Fruit fly (Drosophila melanogaster) whole organism, embryonic: Measurements from ENCODE around the gene CG42854.
A peak's percentile ranks its signal among the peaks of the same experiment; 100 is the strongest.

Source experiments
- ATbp ChIP-seq: fragments of 200-800 bp; sonication (Bioruptor generic); optimal IDR thresholded peaks from 2 replicates; lab custom pipeline; 2017; ENCODE audit warnings: missing biosample characterization, mild to moderate bottlenecking, missing genetic modification characterization, missing genetic modification reagents
- Blimp-1 ChIP-seq: fragments of 200-800 bp; sonication (Bioruptor generic); optimal IDR thresholded peaks from 3 replicates; lab custom pipeline; 2018; ENCODE audit warnings: missing biosample characterization, missing genetic modification characterization, mild to moderate bottlenecking, moderate library complexity, missing genetic modification reagents
- CG1024 ChIP-seq: fragments of 200-800 bp; sonication (Bioruptor generic); IDR thresholded peaks from 2 replicates; pipeline ENCODE4 v1.3.6; 2022; ENCODE audit warnings: missing biosample characterization, missing genetic modification characterization
- CG10431 ChIP-seq: fragments of 200-800 bp; sonication (Bioruptor generic); optimal IDR thresholded peaks from 3 replicates; lab custom pipeline; 2018; ENCODE audit warnings: missing biosample characterization, mild to moderate bottlenecking, missing genetic modification characterization
- CG10462 ChIP-seq: fragments of 200-800 bp; sonication (Bioruptor generic); optimal IDR thresholded peaks from 2 replicates; lab custom pipeline; 2016; ENCODE audit warnings: missing biosample characterization, missing genetic modification characterization
- CG12155 ChIP-seq: fragments of 200-800 bp; sonication (Bioruptor generic); optimal IDR thresholded peaks from 3 replicates; lab custom pipeline; 2016; ENCODE audit warnings: missing biosample characterization, missing genetic modification characterization
- CG14014 ChIP-seq: fragments of 200-800 bp; sonication (Bioruptor generic); IDR thresholded peaks from 2 replicates; pipeline ENCODE4 v1.3.6; 2022; ENCODE audit warnings: missing biosample characterization, missing genetic modification characterization
- CG15514 ChIP-seq: fragments of 200-800 bp; sonication (Bioruptor generic); optimal IDR thresholded peaks from 3 replicates; lab custom pipeline; 2017; ENCODE audit warnings: missing biosample characterization, missing genetic modification characterization, mild to moderate bottlenecking, moderate library complexity, missing genetic modification reagents
- CG1602 ChIP-seq: fragments of 200-800 bp; sonication (Bioruptor generic); optimal IDR thresholded peaks from 3 replicates; lab custom pipeline; 2016; ENCODE audit warnings: missing biosample characterization, missing genetic modification characterization
- CG17829 ChIP-seq: fragments of 200-800 bp; optimal IDR thresholded peaks from 2 replicates; lab custom pipeline; 2019; ENCODE audit warnings: missing biosample characterization, mild to moderate bottlenecking, missing genetic modification characterization, moderate library complexity
- CG18011 ChIP-seq: fragments of 200-800 bp; sonication (Bioruptor generic); optimal IDR thresholded peaks from 2 replicates; lab custom pipeline; 2017; ENCODE audit warnings: missing biosample characterization, missing genetic modification characterization, mild to moderate bottlenecking, moderate library complexity, missing genotype
- CG2202 ChIP-seq: fragments of 200-800 bp; sonication (Bioruptor generic); optimal IDR thresholded peaks from 2 replicates; lab custom pipeline; 2018; ENCODE audit warnings: missing biosample characterization, mild to moderate bottlenecking, missing genetic modification characterization
- CG33557 ChIP-seq: fragments of 200-800 bp; sonication (Bioruptor generic); optimal IDR thresholded peaks from 2 replicates; lab custom pipeline; 2019; ENCODE audit warnings: missing biosample characterization, mild to moderate bottlenecking, missing genetic modification characterization, moderate library complexity
- CG34376 ChIP-seq: fragments of 200-800 bp; sonication (Bioruptor generic); optimal IDR thresholded peaks from 2 replicates; lab custom pipeline; 2018; ENCODE audit warnings: missing biosample characterization, mild to moderate bottlenecking, missing genetic modification characterization
- CG3847 ChIP-seq: fragments of 200-800 bp; sonication (Bioruptor generic); IDR thresholded peaks from 2 replicates; pipeline ENCODE4 v1.3.6; 2022; ENCODE audit warnings: missing biosample characterization, missing genetic modification characterization
- CG4617 ChIP-seq: fragments of 200-800 bp; sonication (Bioruptor generic); optimal IDR thresholded peaks from 3 replicates; lab custom pipeline; 2016; ENCODE audit warnings: missing biosample characterization, missing genetic modification characterization, borderline replicate concordance
- CG6175 ChIP-seq: fragments of 200-800 bp; sonication (Bioruptor generic); IDR thresholded peaks from 3 replicates; pipeline ENCODE4 v1.3.6; 2022; ENCODE audit warnings: missing biosample characterization, missing genetic modification characterization
- CG6813 ChIP-seq: fragments of 200-800 bp; sonication (Bioruptor generic); optimal IDR thresholded peaks from 2 replicates; lab custom pipeline; 2017; ENCODE audit warnings: missing biosample characterization, missing genetic modification characterization, mild to moderate bottlenecking, moderate library complexity, missing genetic modification reagents
- CG8290 ChIP-seq, 3 experiments: fragments of 200-800 bp; sonication (Bioruptor generic); optimal IDR thresholded peaks; 2 replicates each; lab custom pipeline; 2016 to 2019; ENCODE audit warnings: missing biosample characterization in 3 of 3, missing genetic modification characterization in 3 of 3, mild to moderate bottlenecking in 2 of 3, moderate library complexity in 1 of 3
- CG8359 ChIP-seq: fragments of 200-800 bp; sonication (Bioruptor generic); optimal IDR thresholded peaks from 2 replicates; lab custom pipeline; 2017; ENCODE audit warnings: missing biosample characterization, mild to moderate bottlenecking, missing genetic modification characterization, borderline replicate concordance
- CG9797 ChIP-seq: fragments of 200-800 bp; sonication (Bioruptor generic); optimal IDR thresholded peaks from 3 replicates; lab custom pipeline; 2018; ENCODE audit warnings: missing biosample characterization, mild to moderate bottlenecking, missing genetic modification characterization
- Camta ChIP-seq: fragments of 200-800 bp; sonication (Bioruptor generic); optimal IDR thresholded peaks from 2 replicates; lab custom pipeline; 2016; ENCODE audit warnings: missing biosample characterization, missing genetic modification characterization
- CrebB ChIP-seq: fragments of 200-800 bp; sonication (Bioruptor generic); optimal IDR thresholded peaks from 3 replicates; lab custom pipeline; 2018; ENCODE audit warnings: missing biosample characterization, mild to moderate bottlenecking, missing genetic modification characterization
- Dad ChIP-seq: fragments of 200-800 bp; sonication (Bioruptor generic); optimal IDR thresholded peaks from 3 replicates; lab custom pipeline; 2016; ENCODE audit warnings: missing biosample characterization, missing genetic modification characterization
- E2f1 ChIP-seq: fragments of 200-800 bp; sonication (Bioruptor generic); IDR thresholded peaks from 2 replicates; pipeline ENCODE4 v1.3.6; 2022; ENCODE audit warnings: missing biosample characterization, missing genetic modification characterization
- Ets65A ChIP-seq: fragments of 200-800 bp; sonication (Bioruptor generic); peaks from one replicate; lab custom pipeline; 2016; ENCODE audit warnings: missing biosample characterization, missing genetic modification characterization
- Fer1 ChIP-seq: fragments of 200-800 bp; sonication (Bioruptor generic); optimal IDR thresholded peaks from 2 replicates; lab custom pipeline; 2017; ENCODE audit warnings: missing biosample characterization, mild to moderate bottlenecking, missing genetic modification characterization
- HmgZ ChIP-seq: fragments of 200-800 bp; sonication (Bioruptor generic); optimal IDR thresholded peaks from 2 replicates; lab custom pipeline; 2018; ENCODE audit warnings: missing biosample characterization, mild to moderate bottlenecking, missing genetic modification characterization
- Lpt ChIP-seq: fragments of >200 bp; optimal IDR thresholded peaks from 2 replicates; lab custom pipeline; 2018; ENCODE audit warnings: missing biosample characterization, missing genetic modification characterization
- Myb ChIP-seq: fragments of 200-800 bp; sonication (Bioruptor generic); optimal IDR thresholded peaks from 2 replicates; lab custom pipeline; 2016; ENCODE audit warnings: missing biosample characterization, missing genetic modification characterization
- Oaz ChIP-seq: fragments of 200-800 bp; sonication (Bioruptor generic); IDR thresholded peaks from 2 replicates; pipeline ENCODE4 v1.3.6; 2022; ENCODE audit warnings: missing biosample characterization, missing genetic modification characterization
- Opbp ChIP-seq: fragments of 200-800 bp; sonication (Bioruptor generic); IDR thresholded peaks from 3 replicates; pipeline ENCODE4 v1.3.6; 2022; ENCODE audit warnings: missing biosample characterization, missing genetic modification characterization; ENCODE audit not compliant: partially characterized antibody
- Rfx ChIP-seq: fragments of 200-800 bp; sonication (Bioruptor generic); IDR thresholded peaks from 2 replicates; pipeline ENCODE4 v1.3.6; 2022; ENCODE audit warnings: missing biosample characterization, missing genetic modification characterization
- Sox102F ChIP-seq: fragments of 200-800 bp; sonication (Bioruptor generic); optimal IDR thresholded peaks from 2 replicates; lab custom pipeline; 2018; ENCODE audit warnings: missing biosample characterization, mild to moderate bottlenecking, missing genetic modification characterization, moderate library complexity
- ato ChIP-seq: fragments of 200-800 bp; sonication (Bioruptor generic); IDR thresholded peaks from 2 replicates; pipeline ENCODE4 v1.3.6; 2022; ENCODE audit warnings: missing biosample characterization, missing genetic modification characterization; ENCODE audit not compliant: partially characterized antibody
- chinmo ChIP-seq: fragments of 200-800 bp; sonication (Bioruptor generic); IDR thresholded peaks from 4 replicates; pipeline ENCODE4 v1.3.6; 2022; ENCODE audit warnings: missing biosample characterization, missing genetic modification characterization; ENCODE audit not compliant: partially characterized antibody
- cwo ChIP-seq: fragments of 200-800 bp; sonication (Bioruptor generic); optimal IDR thresholded peaks from 3 replicates; lab custom pipeline; 2017; ENCODE audit warnings: missing biosample characterization, missing genetic modification characterization, mild to moderate bottlenecking, moderate library complexity, missing genetic modification reagents
- dati ChIP-seq: fragments of 200-800 bp; sonication (Bioruptor generic); IDR thresholded peaks from 2 replicates; pipeline ENCODE4 v1.3.6; 2022; ENCODE audit warnings: missing biosample characterization, missing genetic modification characterization
- eyg ChIP-seq: fragments of 200-800 bp; sonication (Bioruptor generic); optimal IDR thresholded peaks from 3 replicates; lab custom pipeline; 2016; ENCODE audit warnings: missing biosample characterization, missing genetic modification characterization
- gem ChIP-seq: fragments of 200-800 bp; sonication (Bioruptor generic); optimal IDR thresholded peaks from 2 replicates; lab custom pipeline; 2019; ENCODE audit warnings: missing biosample characterization, mild to moderate bottlenecking, missing genetic modification characterization, moderate library complexity
- gfzf ChIP-seq: fragments of 200-800 bp; sonication (Bioruptor generic); optimal IDR thresholded peaks from 2 replicates; lab custom pipeline; 2016; ENCODE audit warnings: missing biosample characterization, mild to moderate bottlenecking, missing genetic modification characterization, moderate library complexity
- gro ChIP-seq: fragments of 200-800 bp; sonication (Bioruptor generic); optimal IDR thresholded peaks from 2 replicates; lab custom pipeline; 2016; ENCODE audit warnings: missing biosample characterization, missing genetic modification characterization
- peb ChIP-seq: fragments of 200-800 bp; sonication (Bioruptor generic); IDR thresholded peaks from 2 replicates; pipeline ENCODE4 v1.3.6; 2022; ENCODE audit warnings: missing biosample characterization, missing genetic modification characterization
- pum ChIP-seq: fragments of 200-800 bp; sonication (Bioruptor generic); optimal IDR thresholded peaks from 2 replicates; lab custom pipeline; 2016; ENCODE audit warnings: missing biosample characterization, missing genetic modification characterization
- repo ChIP-seq: fragments of 200-800 bp; sonication (Bioruptor generic); optimal IDR thresholded peaks from 2 replicates; lab custom pipeline; 2016; ENCODE audit warnings: missing biosample characterization, missing genetic modification characterization
- toy ChIP-seq: fragments of 200-800 bp; sonication (Bioruptor generic); IDR thresholded peaks from 2 replicates; pipeline ENCODE4 v1.3.6; 2022; ENCODE audit warnings: missing biosample characterization, missing genetic modification characterization
- zen ChIP-seq: fragments of 200-800 bp; sonication (Bioruptor generic); optimal IDR thresholded peaks from 3 replicates; lab custom pipeline; 2018; ENCODE audit warnings: missing biosample characterization, mild to moderate bottlenecking, missing genetic modification characterization, moderate library complexity

The CG42854 gene

dm6 chrX:17255677-17256076 lies 8.9 kb upstream of the CG42854 start:
- TF ChIP-seq Blimp-1 (GFP tag; lab: Kevin White, UChicago) (peak; percentile 95), ato (no peak)

dm6 chrX:17254094-17254493 lies 7.3 kb upstream of the CG42854 start:
- TF ChIP-seq ATbp (GFP tag; lab: Kevin White, UChicago) (no peak), Blimp-1 (GFP tag; lab: Kevin White, UChicago) (peak; percentile 56), CG15514 (GFP tag; lab: Kevin White, UChicago) (no peak), Oaz (GFP tag; lab: Robert Waterston, UW) (no peak), zen (tag; lab: Kevin White, UChicago) (no peak)

- TF ChIP-seq CG14014 (GFP tag; lab: Robert Waterston, UW), result no peak
- TF ChIP-seq CG10462 (GFP tag; lab: Kevin White, UChicago), result no peak
- no peak for TF ChIP-seq Lpt (GFP tag; lab: Kevin White, UChicago)
- no peak for TF ChIP-seq CG12155 (GFP tag; lab: Kevin White, UChicago)
- peak; percentile 56 for TF ChIP-seq CG9797 (GFP tag; lab: Kevin White, UChicago)
- no peak for TF ChIP-seq cwo (GFP tag; lab: Kevin White, UChicago)
- no peak for TF ChIP-seq CG33557 (GFP tag; lab: Kevin White, UChicago)
- no peak for TF ChIP-seq CG10431 (GFP tag; lab: Kevin White, UChicago)
- TF ChIP-seq E2f1, result no peak
- no peak for TF ChIP-seq peb (GFP tag; lab: Robert Waterston, UW)
- TF ChIP-seq Ets65A, result no peak
- peak; percentile 26 for TF ChIP-seq CG15514 (GFP tag; lab: Kevin White, UChicago)
- no peak for TF ChIP-seq Sox102F (GFP tag; lab: Kevin White, UChicago)
- peak; percentile 41; the same call in 1 of the 3 replicates for TF ChIP-seq Opbp (GFP tag; lab: Robert Waterston, UW)
- TF ChIP-seq CG17829 (tag; lab: Kevin White, UChicago), result peak; percentile 13
- TF ChIP-seq Fer1 (GFP tag; lab: Kevin White, UChicago), result no peak
- TF ChIP-seq CG8290 (GFP tag; optimal IDR thresholded peaks at IDR 0.05; lab: Kevin White, UChicago), result no peak
- TF ChIP-seq CG8290 (tag; optimal IDR thresholded peaks at IDR 0.05; lab: Kevin White, UChicago), result peak in 1 of 2 experiments; percentile 48
- peak; percentile 40 for TF ChIP-seq HmgZ (tag; lab: Kevin White, UChicago)
- TF ChIP-seq repo (GFP tag; lab: Kevin White, UChicago), result no peak
- TF ChIP-seq CG2202, result no peak
- no peak for TF ChIP-seq CrebB (tag; lab: Kevin White, UChicago)
- TF ChIP-seq CG6813 (GFP tag; lab: Kevin White, UChicago), result no peak
- TF ChIP-seq Camta, result no peak
- TF ChIP-seq eyg (GFP tag; lab: Kevin White, UChicago), result no peak
- no peak for TF ChIP-seq CG1024
- no peak for TF ChIP-seq CG18011 (GFP tag; lab: Kevin White, UChicago)
- no peak for TF ChIP-seq CG34376 (GFP tag; lab: Kevin White, UChicago)
- TF ChIP-seq toy, result no peak
- no peak for TF ChIP-seq CG1602 (GFP tag; lab: Kevin White, UChicago)
- TF ChIP-seq CG3847 (GFP tag; lab: Robert Waterston, UW), result 0 out of 2 replicates have a peak, but pooled peaks have one; percentile 24
- no peak for TF ChIP-seq chinmo
- TF ChIP-seq gem (tag; lab: Kevin White, UChicago), result no peak
- peak; percentile 65 for TF ChIP-seq CG4617 (GFP tag; lab: Kevin White, UChicago)
- no peak for TF ChIP-seq dati (GFP tag; lab: Robert Waterston, UW)
- peak; percentile 99 for TF ChIP-seq Myb (GFP tag; lab: Kevin White, UChicago)
- TF ChIP-seq gfzf (GFP tag; lab: Kevin White, UChicago), result peak; percentile 92
- no peak for TF ChIP-seq Dad (GFP tag; lab: Kevin White, UChicago)
- TF ChIP-seq Rfx, result no peak
- no peak for TF ChIP-seq CG6175
- TF ChIP-seq gro (GFP tag; lab: Kevin White, UChicago), result no peak
- no peak for TF ChIP-seq pum
- no peak for TF ChIP-seq CG8359
Observed at dm6 chrX:17249326-17249725, 2.5 kb upstream of the CG42854 start, which contains the start of gene CG8675. TSS of gene CG8675 (minus strand) at chrX:17249502.
